Worm (Caenorhabditis elegans) whole organism, L1 larva: Measurements from ENCODE around the gene Y49E10.18.

ENCODE experiments used
- Y116A8C.19 ChIP-seq: sonication (generic microtip); optimal IDR thresholded peaks from 2 replicates; lab custom pipeline; 2016; ENCODE audit warnings: missing compliant biosample characterization, missing genetic modification characterization, borderline replicate concordance
- aly-2 ChIP-seq: fragments of 150-350 bp; optimal IDR thresholded peaks from 2 replicates; lab custom pipeline; 2014; ENCODE audit warnings: missing biosample characterization, missing genetic modification characterization
- hlh-4 ChIP-seq: sonication (generic microtip); optimal IDR thresholded peaks from 2 replicates; lab custom pipeline; 2016; ENCODE audit warnings: mild to moderate bottlenecking, missing genetic modification characterization, missing compliant biosample characterization
- skn-1 ChIP-seq: fragments of 150-350 bp; optimal IDR thresholded peaks from 2 replicates; lab custom pipeline; 2014; ENCODE audit warnings: missing biosample characterization, missing genetic modification characterization
- swsn-7 ChIP-seq: sonication (generic microtip); optimal IDR thresholded peaks from 2 replicates; lab custom pipeline; 2016; ENCODE audit warnings: missing genetic modification characterization, missing compliant biosample characterization
- ztf-11 ChIP-seq, 2 experiments: sonication (generic microtip); optimal IDR thresholded peaks; 2 replicates each; lab custom pipeline; 2016 to 2017; ENCODE audit warnings: missing genetic modification characterization in 2 of 2, missing biosample characterization in 1 of 2, missing compliant biosample characterization in 1 of 2
- ztf-4 ChIP-seq: fragments of 150-350 bp; optimal IDR thresholded peaks from 2 replicates; lab custom pipeline; 2014; ENCODE audit warnings: missing biosample characterization, missing genetic modification characterization

DNA sequence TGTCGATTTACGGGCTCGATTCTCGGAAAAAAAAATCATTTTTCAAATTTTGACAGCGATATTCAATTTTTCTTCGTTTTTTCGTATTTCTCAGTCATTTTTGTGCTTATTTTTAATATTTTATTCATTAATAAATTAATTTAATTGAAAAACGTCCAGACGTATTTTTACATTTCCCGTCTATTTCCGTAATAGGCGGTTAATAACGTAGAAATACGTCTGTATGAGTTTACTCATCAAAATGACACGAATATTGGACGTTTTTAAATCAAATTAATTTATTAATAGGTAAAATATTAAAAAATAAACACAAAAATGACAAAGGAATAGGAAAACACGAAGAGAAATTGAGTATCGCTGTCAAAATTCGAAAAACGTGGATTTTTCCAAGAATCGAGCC is 21.2 kb downstream of the Y49E10.18 start:
- TF ChIP-seq aly-2 (tag; lab: Kevin White, UChicago), result no peak
- no peak for TF ChIP-seq skn-1
- TF ChIP-seq hlh-4 (tag; lab: Kevin White, UChicago), result no peak
- no peak for TF ChIP-seq swsn-7 (tag; lab: Kevin White, UChicago)
- no peak for TF ChIP-seq ztf-4 (tag; lab: Kevin White, UChicago)
- no peak for TF ChIP-seq ztf-11 (tag; optimal IDR thresholded peaks at IDR 0.05; lab: Kevin White, UChicago)
- no peak for TF ChIP-seq Y116A8C.19 (tag; lab: Kevin White, UChicago)
